Worm (Caenorhabditis elegans) whole organism, L4 larva: ENCODE results near the gene T28A8.3.
A peak's percentile ranks its signal among the peaks of the same experiment; 100 is the strongest.

Experiments
- D1046.2 ChIP-seq: fragments of 200-800 bp; sonication (Bioruptor generic); IDR thresholded peaks from 2 replicates; pipeline ENCODE4 v1.3.6; 2022; ENCODE audit warnings: missing genetic modification characterization, missing compliant biosample characterization
- Y105C5A.15 ChIP-seq: fragments of 200-800 bp; sonication (Bioruptor generic); IDR thresholded peaks from 2 replicates; pipeline ENCODE4 v1.3.6; 2022; ENCODE audit warnings: missing genetic modification characterization, missing compliant biosample characterization
- Y48G9A.11 ChIP-seq: fragments of 200-800 bp; sonication (Bioruptor generic); IDR thresholded peaks from 2 replicates; pipeline ENCODE4 v1.3.6; 2022; ENCODE audit warnings: missing genetic modification reagents, missing genetic modification characterization, missing compliant biosample characterization
- Y5F2A.4 ChIP-seq: fragments of 200-800 bp; sonication (Bioruptor generic); optimal IDR thresholded peaks from 2 replicates; lab custom pipeline; 2018; ENCODE audit warnings: mild to moderate bottlenecking, missing genetic modification characterization, missing compliant biosample characterization
- aha-1 ChIP-seq: fragments of 150-350 bp; peaks from one replicate; lab custom pipeline; 2014; ENCODE audit warnings: missing biosample characterization, missing genetic modification characterization
- arid-1 ChIP-seq: fragments of 200-800 bp; sonication (Bioruptor generic); conservative IDR thresholded peaks from 2 replicates; pipeline ENCODE4 v1.3.6; 2022; ENCODE audit warnings: missing genetic modification reagents, missing genetic modification characterization, missing compliant biosample characterization
- ceh-20 ChIP-seq: fragments of 200-800 bp; sonication (Bioruptor generic); IDR thresholded peaks from 2 replicates; pipeline ENCODE4 v1.3.6; 2022; ENCODE audit warnings: missing genetic modification reagents, missing genetic modification characterization, missing compliant biosample characterization
- ceh-32 ChIP-seq: sonication (generic microtip); optimal IDR thresholded peaks from 2 replicates; lab custom pipeline; 2016; ENCODE audit warnings: mild to moderate bottlenecking, missing genetic modification characterization, missing compliant biosample characterization; ENCODE audit not compliant: poor library complexity
- ceh-62 ChIP-seq: sonication (generic microtip); optimal IDR thresholded peaks from 2 replicates; lab custom pipeline; 2017; ENCODE audit warnings: missing biosample characterization, missing genetic modification characterization
- cey-2 ChIP-seq: sonication (generic microtip); optimal IDR thresholded peaks from 3 replicates; lab custom pipeline; 2017; ENCODE audit warnings: missing genetic modification characterization, mild to moderate bottlenecking, missing compliant biosample characterization, antibody characterized with exemption, borderline replicate concordance; ENCODE audit not compliant: insufficient read depth
- ctbp-1 ChIP-seq: fragments of 200-800 bp; sonication (Bioruptor generic); IDR thresholded peaks from 2 replicates; pipeline ENCODE4 v1.3.6; 2022; ENCODE audit warnings: missing genetic modification reagents, missing genetic modification characterization, missing compliant biosample characterization
- daf-12 ChIP-seq: fragments of 150-350 bp; optimal IDR thresholded peaks from 2 replicates; lab custom pipeline; 2014; ENCODE audit warnings: missing biosample characterization, missing genetic modification reagents, missing genetic modification characterization
- dmd-6 ChIP-seq: fragments of 200-800 bp; sonication (Bioruptor generic); IDR thresholded peaks from 2 replicates; pipeline ENCODE4 v1.3.6; 2022; ENCODE audit warnings: missing genetic modification reagents, missing genetic modification characterization, missing compliant biosample characterization
- duxl-1 ChIP-seq: sonication (generic microtip); optimal IDR thresholded peaks from 2 replicates; lab custom pipeline; 2016; ENCODE audit warnings: mild to moderate bottlenecking, missing genetic modification characterization, moderate library complexity, missing compliant biosample characterization; ENCODE audit not compliant: poor library complexity
- dve-1 ChIP-seq: sonication (generic microtip); optimal IDR thresholded peaks from 2 replicates; lab custom pipeline; 2017; ENCODE audit warnings: antibody characterized with exemption, mild to moderate bottlenecking, missing genetic modification characterization, missing compliant biosample characterization; ENCODE audit not compliant: insufficient read depth
- egl-27 ChIP-seq: sonication (generic microtip); optimal IDR thresholded peaks from 3 replicates; lab custom pipeline; 2017; ENCODE audit warnings: missing biosample characterization, missing genetic modification reagents, missing genetic modification characterization
- egl-43 ChIP-seq: fragments of 200-800 bp; sonication (Bioruptor generic); IDR thresholded peaks from 2 replicates; pipeline ENCODE4 v1.3.6; 2022; ENCODE audit warnings: missing genetic modification reagents, missing genetic modification characterization, missing compliant biosample characterization
- fkh-10 ChIP-seq: fragments of 150-350 bp; optimal IDR thresholded peaks from 2 replicates; lab custom pipeline; 2014; ENCODE audit warnings: missing biosample characterization, missing genetic modification reagents, missing genetic modification characterization
- hlh-11 ChIP-seq: fragments of 200-800 bp; sonication (Bioruptor generic); optimal IDR thresholded peaks from 2 replicates; lab custom pipeline; 2018; ENCODE audit warnings: mild to moderate bottlenecking, missing genetic modification characterization, missing compliant biosample characterization
- hlh-30 ChIP-seq: sonication (generic microtip); optimal IDR thresholded peaks from 2 replicates; lab custom pipeline; 2017; ENCODE audit warnings: antibody characterized with exemption, mild to moderate bottlenecking, missing genetic modification characterization, missing compliant biosample characterization; ENCODE audit not compliant: insufficient read depth
- jun-1 ChIP-seq: fragments of 150-350 bp; optimal IDR thresholded peaks from 2 replicates; lab custom pipeline; 2014; ENCODE audit warnings: missing biosample characterization, missing genetic modification reagents, missing genetic modification characterization
- lim-7 ChIP-seq: fragments of 200-800 bp; sonication (Bioruptor generic); IDR thresholded peaks from 2 replicates; pipeline ENCODE4 v1.3.6; 2022; ENCODE audit warnings: missing genetic modification characterization, missing compliant biosample characterization
- lin-13 ChIP-seq: fragments of 150-350 bp; optimal IDR thresholded peaks from 2 replicates; lab custom pipeline; 2014; ENCODE audit warnings: missing biosample characterization, missing genetic modification reagents, missing genetic modification characterization
- lin-15B ChIP-seq: fragments of 150-350 bp; sonication (generic microtip); optimal IDR thresholded peaks from 3 replicates; lab custom pipeline; 2014; ENCODE audit warnings: missing biosample characterization, missing genetic modification characterization
- lin-29 ChIP-seq: fragments of 200-800 bp; sonication (Bioruptor generic); IDR thresholded peaks from 2 replicates; pipeline ENCODE4 v1.3.6; 2022; ENCODE audit warnings: missing genetic modification reagents, missing genetic modification characterization, missing compliant biosample characterization
- lin-38 ChIP-seq: fragments of 200-800 bp; sonication (Bioruptor generic); IDR thresholded peaks from 2 replicates; pipeline ENCODE4 v1.3.6; 2022; ENCODE audit warnings: missing genetic modification reagents, missing genetic modification characterization, missing compliant biosample characterization
- madf-5 ChIP-seq, 2 experiments: fragments of 200-800 bp; sonication (Bioruptor generic); IDR thresholded peaks; 2 replicates each; pipeline ENCODE4 v1.3.6; 2022; ENCODE audit warnings: missing compliant biosample characterization in 2 of 2, missing genetic modification characterization in 2 of 2
- mdt-29 ChIP-seq: fragments of 200-800 bp; sonication (Bioruptor generic); IDR thresholded peaks from 2 replicates; pipeline ENCODE4 v1.3.6; 2022; ENCODE audit warnings: missing genetic modification reagents, missing genetic modification characterization, missing compliant biosample characterization
- mep-1 ChIP-seq: fragments of 150-350 bp; sonication (generic microtip); optimal IDR thresholded peaks from 3 replicates; lab custom pipeline; 2014; ENCODE audit warnings: missing biosample characterization, missing genetic modification characterization
- mes-2 ChIP-seq: sonication (generic microtip); optimal IDR thresholded peaks from 2 replicates; lab custom pipeline; 2016; ENCODE audit warnings: missing genotype, mild to moderate bottlenecking, missing genetic modification characterization, missing compliant biosample characterization; ENCODE audit not compliant: poor library complexity, severe bottlenecking
- nhr-102 ChIP-seq: sonication (generic microtip); optimal IDR thresholded peaks from 2 replicates; lab custom pipeline; 2016; ENCODE audit warnings: mild to moderate bottlenecking, missing genetic modification characterization, moderate library complexity, missing compliant biosample characterization
- nhr-11 ChIP-seq: fragments of 150-350 bp; optimal IDR thresholded peaks from 2 replicates; lab custom pipeline; 2014; ENCODE audit warnings: missing biosample characterization, missing genetic modification characterization
- nhr-48 ChIP-seq: sonication (generic microtip); optimal IDR thresholded peaks from 2 replicates; lab custom pipeline; 2016; ENCODE audit warnings: mild to moderate bottlenecking, missing genetic modification characterization, missing compliant biosample characterization
- pha-4 ChIP-seq, 2 experiments: fragments of 150-350 bp in 1 of 2; fragments of 200-800 bp in 1 of 2; sonication (Bioruptor generic) in 1 of 2; IDR thresholded peaks in 1 of 2; optimal IDR thresholded peaks in 1 of 2; 2 replicates each; pipeline versions ENCODE4 v1.3.6 to Lab custom; 2014 to 2022; ENCODE audit warnings: missing genetic modification characterization in 2 of 2, missing genetic modification reagents in 2 of 2, missing biosample characterization in 1 of 2, missing compliant biosample characterization in 1 of 2
- pqm-1 ChIP-seq: sonication (generic microtip); optimal IDR thresholded peaks from 2 replicates; lab custom pipeline; 2017; ENCODE audit warnings: missing biosample characterization, missing genetic modification characterization
- rbr-2 ChIP-seq: sonication (generic microtip); optimal IDR thresholded peaks from 2 replicates; lab custom pipeline; 2016; ENCODE audit warnings: missing genotype, missing genetic modification characterization, missing compliant biosample characterization
- skn-1 ChIP-seq: fragments of 150-350 bp; optimal IDR thresholded peaks from 2 replicates; lab custom pipeline; 2014; ENCODE audit warnings: missing biosample characterization, missing genetic modification characterization
- unc-62 ChIP-seq, 3 experiments: fragments of 150-350 bp in 1 of 3; sonication (generic microtip); optimal IDR thresholded peaks in 2 of 3; peaks in 1 of 3; 1 replicate in 1 of 3; 2 replicates in 2 of 3; lab custom pipeline; 2014 to 2017; ENCODE audit warnings: missing biosample characterization in 3 of 3, missing genetic modification characterization in 3 of 3, missing genetic modification reagents in 3 of 3, missing genotype in 1 of 3
- zfp-3 ChIP-seq: fragments of 200-800 bp; sonication (Bioruptor generic); conservative IDR thresholded peaks from 2 replicates; pipeline ENCODE4 v1.3.6; 2022; ENCODE audit warnings: missing genetic modification reagents, missing genetic modification characterization, missing compliant biosample characterization
- zip-11 ChIP-seq: fragments of 200-800 bp; sonication (Bioruptor generic); IDR thresholded peaks from 2 replicates; pipeline ENCODE4 v1.3.6; 2022; ENCODE audit warnings: missing genetic modification characterization, missing compliant biosample characterization
- zip-2 ChIP-seq: fragments of 150-350 bp; optimal IDR thresholded peaks from 2 replicates; lab custom pipeline; 2014; ENCODE audit warnings: missing biosample characterization, missing genetic modification characterization
- ztf-11 ChIP-seq: fragments of 150-350 bp; optimal IDR thresholded peaks from 2 replicates; lab custom pipeline; 2014; ENCODE audit warnings: missing biosample characterization, missing genetic modification characterization
- ztf-7 ChIP-seq: fragments of 150-350 bp; optimal IDR thresholded peaks from 2 replicates; lab custom pipeline; 2014; ENCODE audit warnings: missing biosample characterization, missing genetic modification characterization

The T28A8.3 gene

DNA sequence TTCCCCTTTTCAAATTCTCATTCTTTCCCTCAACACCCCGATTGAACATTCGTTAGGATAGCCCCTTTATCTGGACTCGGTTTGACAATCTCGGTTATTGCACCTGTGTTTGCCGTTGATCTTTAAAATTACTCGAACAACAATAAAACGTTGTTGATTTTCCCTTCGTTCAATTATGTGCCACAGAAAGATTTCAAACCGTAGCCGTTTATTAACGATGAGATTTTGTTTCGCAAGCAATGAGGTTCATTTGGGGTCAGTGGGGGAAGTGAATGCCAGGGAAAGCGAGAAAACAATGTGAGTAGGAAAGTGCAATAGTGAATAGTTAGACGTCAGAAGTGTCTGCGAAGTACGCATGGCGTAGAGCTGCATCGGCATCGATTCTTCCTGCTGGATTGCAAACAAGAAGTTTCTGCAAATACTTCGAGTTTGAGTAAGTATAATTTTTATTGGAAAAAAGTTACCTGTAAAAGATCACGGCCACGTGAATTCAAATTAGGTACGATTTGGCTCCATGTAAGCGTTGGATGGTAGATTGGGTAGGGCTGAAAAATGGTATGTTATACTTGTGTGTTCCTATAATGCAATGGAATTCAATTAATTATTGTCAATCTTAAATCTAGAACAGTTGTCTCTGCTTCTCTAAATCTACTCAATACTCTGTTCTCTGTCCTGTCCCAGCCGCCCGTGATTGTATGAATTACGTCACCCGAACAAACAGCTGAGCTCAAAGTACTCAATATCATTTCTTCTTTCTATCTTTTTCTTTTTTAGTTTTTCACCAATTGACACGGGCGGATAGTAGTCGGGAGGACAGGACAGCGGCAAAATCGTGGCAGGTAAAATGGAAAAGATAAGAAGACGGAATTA lies 41.1 kb upstream of the T28A8.3 start, which contains the start of gene kel-3 (continued):
- TF ChIP-seq dmd-6 (GFP tag; lab: Robert Waterston, UW) (peak; percentile 88), Y5F2A.4 (GFP tag; lab: Kevin White, UChicago) (peak; percentile 78), madf-5 (GFP tag; IDR thresholded peaks at IDR 0.05; lab: Robert Waterston, UW) (peak in 1 of 2 experiments; percentile 81; a peak in 2 of 4 replicates), egl-27 (tag; lab: Kevin White, UChicago) (no peak), nhr-11 (tag; lab: Kevin White, UChicago) (peak; percentile 74), zip-2 (peak; percentile 58), lin-15B (tag; lab: Kevin White, UChicago) (peak; percentile 11), Y48G9A.11 (GFP tag; lab: Robert Waterston, UW) (peak; percentile 85), ceh-20 (peak; percentile 19), ztf-11 (tag; lab: Kevin White, UChicago) (no peak), zip-11 (GFP tag; lab: Robert Waterston, UW) (0 out of 2 replicates have a peak, but pooled peaks have one; percentile 17), aha-1 (tag; lab: Kevin White, UChicago) (peak; percentile 91), cey-2 (tag; lab: Kevin White, UChicago) (peak; percentile 63), rbr-2 (peak; percentile 44), egl-43 (GFP tag; lab: Robert Waterston, UW) (peak; percentile 70), pqm-1 (tag; lab: Kevin White, UChicago) (peak; percentile 93), hlh-11 (tag; lab: Kevin White, UChicago) (peak; percentile 98), skn-1 (no peak), ztf-7 (tag; lab: Kevin White, UChicago) (no peak)
- TF ChIP-seq, all 104 proteins: peak for 74

DNA sequence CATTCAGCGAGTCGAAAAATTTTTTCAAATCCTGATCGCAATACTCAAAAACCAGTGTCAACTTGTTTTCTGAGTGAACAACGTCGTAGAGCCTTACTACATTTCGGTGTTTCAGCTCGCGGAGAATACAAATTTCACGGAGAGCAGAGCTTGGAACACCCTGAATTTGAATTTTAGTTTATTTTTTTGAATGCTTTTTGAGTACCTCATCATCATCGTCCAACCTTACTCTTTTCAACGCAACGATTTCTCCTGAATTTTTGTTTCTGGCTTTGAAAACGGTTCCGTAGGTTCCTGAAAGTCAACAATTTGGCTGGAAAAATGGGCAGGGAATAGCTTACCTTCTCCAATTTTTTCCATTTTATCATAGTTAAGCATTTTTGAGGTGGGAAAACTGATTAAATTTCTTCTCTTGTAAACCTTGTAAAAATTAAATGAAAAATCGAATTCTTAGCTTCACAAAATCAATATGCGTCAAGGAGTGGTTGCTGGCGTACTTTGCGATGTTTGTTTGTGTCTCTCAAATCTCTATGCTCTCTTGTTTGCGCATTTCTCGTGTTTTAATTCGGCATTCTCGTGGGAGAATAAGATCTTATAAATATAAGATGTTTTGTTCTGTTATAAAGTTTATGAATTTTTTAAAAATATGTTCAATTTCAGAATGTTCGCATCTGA lies 39.8 kb upstream of the T28A8.3 start, which contains the start of gene cdk-5:
Gene cdk-5 (minus strand): TSS at position 425 of the 675 bp plus-strand sequence.
- TF ChIP-seq unc-62 (GFP tag; optimal IDR thresholded peaks at IDR 0.05 in 1 of 2; lab: Kevin White, UChicago) = peak in 1 of 2 experiments; percentile 91
- no peak for TF ChIP-seq unc-62 (tag; optimal IDR thresholded peaks at IDR 0.05; lab: Kevin White, UChicago)
- TF ChIP-seq Y105C5A.15 = no peak
- TF ChIP-seq zfp-3 (GFP tag; lab: Robert Waterston, UW) = 0 out of 2 replicates have a peak, but pooled peaks have one; percentile 58
- TF ChIP-seq jun-1 (tag; lab: Kevin White, UChicago) = peak; percentile 39
- TF ChIP-seq lin-29 (GFP tag; lab: Robert Waterston, UW) = peak; percentile 50; the same call in 1 of the 2 replicates
- TF ChIP-seq dve-1 = peak; percentile 93
- TF ChIP-seq ceh-32 = peak; percentile 1
- TF ChIP-seq lim-7 (GFP tag; lab: Robert Waterston, UW) = no peak
- TF ChIP-seq nhr-102 (tag; lab: Kevin White, UChicago) = peak; percentile 80
- peak; percentile 88 for TF ChIP-seq mep-1 (tag; lab: Kevin White, UChicago)
- 0 out of 2 replicates have a peak, but pooled peaks have one; percentile 45 for TF ChIP-seq mdt-29
- peak; percentile 49; the same call in 1 of the 2 replicates for TF ChIP-seq ceh-20
- peak; percentile 74 for TF ChIP-seq lin-38
- TF ChIP-seq lin-13 (GFP tag; lab: Kevin White, UChicago) = peak; percentile 51
- TF ChIP-seq nhr-11 (tag; lab: Kevin White, UChicago) = peak; percentile 79
- TF ChIP-seq hlh-30 (tag; lab: Kevin White, UChicago) = peak; percentile 86
- TF ChIP-seq fkh-10 (GFP tag; lab: Kevin White, UChicago) = peak; percentile 33
- peak; percentile 63; the same call in 1 of the 2 replicates for TF ChIP-seq dmd-6 (GFP tag; lab: Robert Waterston, UW)
- peak; percentile 73; the same call in 1 of the 2 replicates for TF ChIP-seq pha-4 (GFP tag; IDR thresholded peaks at IDR 0.05; lab: Robert Waterston, UW)
- peak; percentile 28 for TF ChIP-seq pha-4 (tag; optimal IDR thresholded peaks at IDR 0.05; lab: Kevin White, UChicago)
- TF ChIP-seq duxl-1 (tag; lab: Kevin White, UChicago) = peak; percentile 66
- peak; percentile 59 for TF ChIP-seq nhr-48 (tag; lab: Kevin White, UChicago)
- no peak; the same call in 1 of the 2 replicates for TF ChIP-seq D1046.2 (GFP tag; lab: Robert Waterston, UW)
- TF ChIP-seq skn-1 = no peak
- no peak for TF ChIP-seq daf-12
- peak; percentile 86 for TF ChIP-seq mes-2 (tag; lab: Kevin White, UChicago)
- TF ChIP-seq ceh-62 (tag; lab: Kevin White, UChicago) = no peak
- 0 out of 2 replicates have a peak, but pooled peaks have one; percentile 37 for TF ChIP-seq ctbp-1 (GFP tag; lab: Robert Waterston, UW)
- TF ChIP-seq Y5F2A.4 (GFP tag; lab: Kevin White, UChicago) = no peak
- TF ChIP-seq arid-1 (GFP tag; lab: Robert Waterston, UW) = 0 out of 2 replicates have a peak, but pooled peaks have one; percentile 39
- no peak for TF ChIP-seq hlh-11 (tag; lab: Kevin White, UChicago)
